Worm (Caenorhabditis elegans) whole organism, L1 larva: ENCODE measurements around the gene arx-3.
A peak's percentile ranks its signal among the peaks of the same experiment; 100 is the strongest.

Experiments
- dpl-1 ChIP-seq, 3 experiments: fragments of 150-350 bp in 2 of 3; sonication (generic microtip) in 1 of 3; optimal IDR thresholded peaks; 2 replicates each; lab custom pipeline; 2014 to 2017; ENCODE audit warnings: missing biosample characterization in 3 of 3, missing genetic modification characterization in 3 of 3, missing genetic modification reagents in 3 of 3
- lsy-2 ChIP-seq, 2 experiments: fragments of 150-350 bp; optimal IDR thresholded peaks; 2 replicates each; lab custom pipeline; 2014; ENCODE audit warnings: missing biosample characterization in 2 of 2, missing genetic modification characterization in 2 of 2
- mdl-1 ChIP-seq, 2 experiments: fragments of 150-350 bp; optimal IDR thresholded peaks; 2 replicates each; lab custom pipeline; 2014 to 2017; ENCODE audit warnings: missing biosample characterization in 2 of 2, missing genetic modification characterization in 2 of 2, inconsistent platforms in 1 of 2
- nhr-237 ChIP-seq: fragments of 150-350 bp; optimal IDR thresholded peaks from 2 replicates; lab custom pipeline; 2014; ENCODE audit warnings: missing biosample characterization, missing genetic modification characterization
- nhr-28 ChIP-seq: fragments of 150-350 bp; optimal IDR thresholded peaks from 2 replicates; lab custom pipeline; 2014; ENCODE audit warnings: missing biosample characterization, missing genetic modification characterization
- snpc-4 ChIP-seq: fragments of 150-350 bp; optimal IDR thresholded peaks from 2 replicates; lab custom pipeline; 2014; ENCODE audit warnings: missing biosample characterization, missing genetic modification characterization
- unc-86 ChIP-seq: sonication (generic microtip); optimal IDR thresholded peaks from 2 replicates; lab custom pipeline; 2016; ENCODE audit warnings: missing genetic modification characterization, missing compliant biosample characterization

DNA sequence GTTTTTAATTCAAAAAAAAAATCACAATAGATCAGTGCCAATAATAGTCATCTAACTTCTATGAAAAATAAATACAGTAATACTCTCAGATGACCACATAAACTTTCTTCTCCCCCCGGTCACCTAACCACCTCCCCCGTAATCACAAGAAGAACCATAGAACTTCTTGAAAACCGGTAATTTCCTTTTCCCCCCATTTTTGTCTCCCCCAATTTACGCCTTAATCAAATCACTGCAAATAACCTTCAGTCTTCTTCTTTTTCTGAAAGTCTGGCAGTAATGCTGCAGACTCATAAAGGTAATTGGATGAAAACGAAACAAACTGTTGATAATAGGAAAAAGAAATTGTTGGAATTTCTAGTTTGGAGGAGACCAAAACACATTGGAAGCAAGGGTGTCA lies 43.8 kb downstream of the arx-3 start:
- TF ChIP-seq nhr-237 (tag; lab: Kevin White, UChicago) (no peak), nhr-28 (tag; lab: Kevin White, UChicago) (no peak), snpc-4 (no peak), lsy-2 (tag; optimal IDR thresholded peaks at IDR 0.05; lab: Kevin White, UChicago) (peak in 1 of 2 experiments; percentile 55), unc-86 (tag; lab: Kevin White, UChicago) (no peak), mdl-1 (tag; optimal IDR thresholded peaks at IDR 0.05; lab: Kevin White, UChicago) (no peak), dpl-1 (GFP tag; optimal IDR thresholded peaks at IDR 0.05; lab: Kevin White, UChicago) (no peak)
